Worm (Caenorhabditis elegans): Measurements from ENCODE around the gene srj-13.

DNA sequence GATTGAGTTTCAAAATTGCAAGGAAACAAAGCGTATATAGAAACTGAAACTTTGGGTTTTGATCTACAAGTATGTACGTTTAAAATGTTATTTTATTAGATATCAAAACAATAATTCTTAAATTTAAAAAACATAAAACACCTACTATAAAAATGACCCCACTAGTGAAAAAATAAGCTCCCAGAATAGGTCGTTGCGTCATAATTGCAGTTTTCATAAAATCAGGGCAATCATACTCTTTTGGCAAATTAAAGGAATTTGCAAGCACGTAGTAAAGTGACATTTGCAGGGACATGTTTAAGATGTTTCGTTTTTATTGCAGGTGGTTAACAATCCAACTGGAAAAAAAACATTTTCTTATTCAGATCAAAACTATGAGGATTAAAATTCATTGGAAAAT, 6.1 kb downstream of the srj-13 start, which contains the start of gene srt-6:
- TF ChIP-seq unc-62 (GFP tag; optimal IDR thresholded peaks at IDR 0.05): no peak
- TF ChIP-seq nhr-28 (tag; optimal IDR thresholded peaks at IDR 0.05): no peak
- no peak for TF ChIP-seq aly-2 (tag; optimal IDR thresholded peaks at IDR 0.05)
- no peak for TF ChIP-seq lin-39 (tag; optimal IDR thresholded peaks at IDR 0.05)
- no peak for TF ChIP-seq pqm-1 (tag; optimal IDR thresholded peaks at IDR 0.05)
- no peak for TF ChIP-seq nhr-77 (tag; optimal IDR thresholded peaks at IDR 0.05)
- TF ChIP-seq lin-15B (tag; optimal IDR thresholded peaks at IDR 0.05): no peak
- no peak for TF ChIP-seq ztf-4 (tag; optimal IDR thresholded peaks at IDR 0.05)
- no peak for TF ChIP-seq ama-1 (optimal IDR thresholded peaks at IDR 0.05)
- no peak for TF ChIP-seq fkh-10 (GFP tag; optimal IDR thresholded peaks at IDR 0.05)
- no peak for TF ChIP-seq nhr-11 (tag; optimal IDR thresholded peaks at IDR 0.05)
- no peak for TF ChIP-seq nhr-76 (tag; optimal IDR thresholded peaks at IDR 0.05)
- TF ChIP-seq nhr-237 (tag; optimal IDR thresholded peaks at IDR 0.05): no peak

Measured in whole organism, L3 larva.